Worm (Caenorhabditis elegans) whole organism, mixed stage, embryonic: ENCODE data around the gene clec-61.

Source experiments
- blmp-1 ChIP-seq: fragments of 150-350 bp; optimal IDR thresholded peaks from 2 replicates; lab custom pipeline; 2014; ENCODE audit warnings: missing biosample characterization, missing genetic modification characterization
- flh-1 ChIP-seq: fragments of 200-800 bp; sonication (Bioruptor generic); optimal IDR thresholded peaks from 2 replicates; lab custom pipeline; 2018; ENCODE audit warnings: mild to moderate bottlenecking, missing genetic modification characterization, moderate library complexity, missing compliant biosample characterization
- lsy-2 ChIP-seq: fragments of 150-350 bp; optimal IDR thresholded peaks from 2 replicates; lab custom pipeline; 2014; ENCODE audit warnings: missing biosample characterization, missing genetic modification characterization
- mep-1 ChIP-seq: fragments of 150-350 bp; optimal IDR thresholded peaks from 2 replicates; lab custom pipeline; 2017; ENCODE audit warnings: missing biosample characterization, missing genetic modification reagents, missing genetic modification characterization, inconsistent platforms
- nhr-237 ChIP-seq: fragments of 150-350 bp; optimal IDR thresholded peaks from 2 replicates; lab custom pipeline; 2014; ENCODE audit warnings: missing biosample characterization, missing genetic modification characterization
- nhr-76 ChIP-seq: sonication (generic microtip); optimal IDR thresholded peaks from 2 replicates; lab custom pipeline; 2017; ENCODE audit warnings: missing biosample characterization, missing genetic modification characterization
- pha-4 ChIP-seq: fragments of 150-350 bp; optimal IDR thresholded peaks from 2 replicates; lab custom pipeline; 2018; ENCODE audit warnings: missing biosample characterization, missing genetic modification reagents, missing genetic modification characterization
- sem-2 ChIP-seq: fragments of 200-800 bp; sonication (Bioruptor generic); optimal IDR thresholded peaks from 2 replicates; lab custom pipeline; 2018; ENCODE audit warnings: mild to moderate bottlenecking, missing genetic modification characterization, missing compliant biosample characterization
- snpc-4 ChIP-seq: fragments of 150-350 bp; optimal IDR thresholded peaks from 2 replicates; lab custom pipeline; 2014; ENCODE audit warnings: missing biosample characterization, missing genetic modification characterization
- unc-120 ChIP-seq: sonication (generic microtip); optimal IDR thresholded peaks from 2 replicates; lab custom pipeline; 2017; ENCODE audit warnings: missing genetic modification characterization, missing compliant biosample characterization; ENCODE audit not compliant: poor library complexity, severe bottlenecking

ce11 chrII:10476959-10477358 lies 13.4 kb downstream of the clec-61 start, which contains the start of gene ZK666.4:
- TF ChIP-seq snpc-4 (no peak), lsy-2 (tag; lab: Kevin White, UChicago) (no peak), blmp-1 (tag; lab: Kevin White, UChicago) (no peak), unc-120 (tag; lab: Kevin White, UChicago) (no peak), flh-1 (no peak), pha-4 (tag; lab: Kevin White, UChicago) (no peak), mep-1 (no peak), nhr-237 (tag; lab: Kevin White, UChicago) (no peak), nhr-76 (tag; lab: Kevin White, UChicago) (no peak), sem-2 (no peak)
